Worm (Caenorhabditis elegans): ENCODE measurements around the gene M110.8.
A peak's percentile ranks its signal among the peaks of the same experiment; 100 is the strongest.

M110.8 gene

ce11 chrII:8223422-8223821 is 14.0 kb upstream of the M110.8 start:
- TF ChIP-seq dao-5 (tag; optimal IDR thresholded peaks at IDR 0.05) (no peak), W03F9.2 (tag; optimal IDR thresholded peaks at IDR 0.05) (no peak)

DNA sequence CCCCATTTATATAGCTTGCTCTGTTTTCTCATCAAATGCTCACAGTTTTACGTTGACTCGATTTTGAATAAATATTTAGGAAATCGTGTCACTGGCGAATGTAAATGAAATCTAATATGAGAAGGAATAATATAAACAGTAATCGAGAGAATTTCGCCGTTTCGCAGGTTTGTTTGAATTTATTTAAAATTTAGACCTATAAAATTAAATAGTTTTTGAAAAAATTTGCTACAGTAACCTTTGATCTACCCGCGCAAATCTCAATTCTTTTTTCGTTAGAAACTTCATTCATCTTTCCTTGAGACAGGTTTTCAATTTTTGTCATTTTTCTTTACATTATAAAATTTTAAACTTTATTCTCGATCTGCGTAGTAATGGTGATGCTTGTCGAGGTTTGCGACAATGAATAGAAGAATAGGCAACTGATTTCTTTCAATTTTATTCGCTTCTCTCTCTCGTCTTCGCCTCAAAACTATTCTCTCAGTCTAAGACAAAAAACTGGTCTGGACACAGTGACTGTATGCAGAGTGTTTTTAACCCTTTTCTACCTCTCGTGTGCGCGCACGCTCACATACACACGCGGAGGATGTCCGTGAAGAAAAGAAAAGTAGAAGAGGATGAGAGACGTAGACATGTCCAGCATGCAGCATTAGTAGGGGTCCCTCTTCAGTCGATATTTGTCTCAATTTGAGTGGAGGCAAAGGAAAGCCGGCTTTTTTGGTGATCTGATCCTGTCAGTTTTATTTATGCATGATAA is 13.1 kb upstream of the M110.8 start, which contains the start of gene dab-1:
dab-1 (plus strand) TSS at position 78 of the 757 bp plus-strand sequence.
- TF ChIP-seq W03F9.2 (tag; optimal IDR thresholded peaks at IDR 0.05) (no peak), him-1 (tag; optimal IDR thresholded peaks at IDR 0.05) (peak; percentile 21), dao-5 (tag; optimal IDR thresholded peaks at IDR 0.05) (no peak)

- TF ChIP-seq dao-5 (tag; optimal IDR thresholded peaks at IDR 0.05) (no peak), W03F9.2 (tag; optimal IDR thresholded peaks at IDR 0.05) (no peak), him-1 (tag; optimal IDR thresholded peaks at IDR 0.05) (no peak)
Observed at ce11 chrII:8220267-8220666, 10.9 kb upstream of the M110.8 start.

DNA sequence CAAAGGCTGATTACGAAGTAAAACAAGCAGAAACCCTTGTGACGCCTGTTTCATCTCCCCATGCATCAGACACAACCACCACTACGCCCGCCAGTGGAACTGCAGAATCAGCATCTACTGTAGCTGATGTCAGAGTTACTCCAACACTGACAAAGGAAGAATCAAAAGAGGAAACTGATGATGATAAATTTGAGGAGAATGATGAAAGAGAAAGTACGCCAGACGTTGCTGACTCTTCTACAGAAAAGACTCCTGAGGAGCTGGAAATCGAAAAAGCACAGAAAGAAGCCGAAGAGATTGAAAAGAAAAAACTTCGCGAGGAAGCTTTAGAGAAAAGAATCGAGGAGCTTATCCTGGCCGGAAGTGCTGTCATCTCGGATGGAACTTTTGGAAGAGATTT is 8.9 kb upstream of the M110.8 start:
- TF ChIP-seq dao-5 (tag; optimal IDR thresholded peaks at IDR 0.05): no peak
- TF ChIP-seq him-1 (tag; optimal IDR thresholded peaks at IDR 0.05): no peak
- no peak for TF ChIP-seq W03F9.2 (tag; optimal IDR thresholded peaks at IDR 0.05)

- TF ChIP-seq dao-5 (tag; optimal IDR thresholded peaks at IDR 0.05) (no peak), him-1 (tag; optimal IDR thresholded peaks at IDR 0.05) (no peak), W03F9.2 (tag; optimal IDR thresholded peaks at IDR 0.05) (no peak)
Observed at ce11 chrII:8216922-8217321, 7.5 kb upstream of the M110.8 start, which contains the start of gene ifg-1. Gene ifg-1 (plus strand): TSS chrII:8217222.

DNA sequence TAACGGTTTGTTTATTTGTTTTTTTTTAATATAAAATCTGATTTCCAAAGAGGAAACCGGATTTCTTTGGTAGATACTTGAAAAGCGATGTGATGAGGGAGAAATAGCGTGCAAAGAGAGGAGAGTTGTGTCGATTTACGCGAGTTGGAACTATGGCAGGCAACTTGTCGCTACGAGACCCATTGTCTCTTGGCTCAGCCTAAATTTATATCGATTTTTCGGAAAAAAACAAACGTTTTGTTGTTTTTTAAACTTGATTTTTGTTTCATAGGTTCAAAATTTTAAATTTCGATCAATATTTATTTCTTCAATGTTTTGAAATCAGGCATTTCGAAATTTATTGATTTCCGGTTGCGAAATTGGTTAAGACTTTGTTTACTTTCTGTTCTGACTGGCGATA is 7.1 kb upstream of the M110.8 start, which contains the start of gene M110.3:
M110.3 (minus strand) TSS at position 184 of the 400 bp plus-strand sequence.
- TF ChIP-seq W03F9.2 (tag; optimal IDR thresholded peaks at IDR 0.05): peak; percentile 45
- TF ChIP-seq dao-5 (tag; optimal IDR thresholded peaks at IDR 0.05): no peak

- TF ChIP-seq dao-5 (tag; optimal IDR thresholded peaks at IDR 0.05) (no peak), him-1 (tag; optimal IDR thresholded peaks at IDR 0.05) (no peak)
Observed at ce11 chrII:8214367-8214766, 5.0 kb upstream of the M110.8 start, which contains the start of gene M110.10. Gene M110.10 (minus strand): TSS chrII:8214467.

DNA sequence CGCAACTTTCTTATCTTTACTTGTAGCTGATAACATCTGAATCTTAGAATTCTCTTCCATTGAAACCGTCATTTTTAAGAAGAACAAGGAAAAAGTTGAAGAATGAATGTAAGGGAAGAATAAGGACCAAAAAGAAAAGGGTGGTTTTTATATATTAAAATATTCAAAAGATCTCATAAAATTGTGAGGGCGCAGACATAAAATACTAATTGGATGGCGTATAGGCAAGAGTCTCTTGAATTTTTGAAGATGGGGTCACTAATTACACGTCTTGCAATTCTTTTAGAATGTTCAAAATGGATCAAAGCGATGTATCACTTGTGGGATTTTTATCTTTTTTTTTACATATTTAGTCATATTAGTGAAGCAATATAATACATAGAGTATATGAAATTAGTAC is 3.3 kb upstream of the M110.8 start, which contains the start of gene twk-3:
twk-3 (minus strand) TSS at position 101 of the 400 bp plus-strand sequence.
- TF ChIP-seq W03F9.2 (tag; optimal IDR thresholded peaks at IDR 0.05) (no peak), dao-5 (tag; optimal IDR thresholded peaks at IDR 0.05) (no peak), him-1 (tag; optimal IDR thresholded peaks at IDR 0.05) (no peak)

DNA sequence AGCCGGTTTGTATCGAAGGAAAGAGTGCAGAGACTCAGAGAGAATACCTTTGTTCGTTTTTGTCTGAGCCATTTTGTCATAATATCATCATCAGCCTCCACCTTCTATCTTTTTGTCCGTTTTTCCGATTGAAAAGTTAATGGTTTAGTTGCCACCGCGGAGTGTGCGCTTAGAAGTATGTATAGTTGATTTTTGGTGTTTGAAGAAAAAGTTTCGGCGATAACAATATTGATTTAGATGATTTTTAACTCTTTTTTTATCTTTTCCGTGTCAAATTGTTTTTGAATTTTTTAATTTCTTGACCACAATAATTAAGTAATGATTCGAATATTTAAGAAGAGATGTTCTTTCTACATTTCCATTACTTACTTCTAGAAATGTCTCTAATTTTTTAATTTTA is 3.8 kb downstream of the M110.8 start:
- TF ChIP-seq W03F9.2 (tag; optimal IDR thresholded peaks at IDR 0.05): no peak
- no peak for TF ChIP-seq him-1 (tag; optimal IDR thresholded peaks at IDR 0.05)
- TF ChIP-seq dao-5 (tag; optimal IDR thresholded peaks at IDR 0.05): no peak

- no peak for TF ChIP-seq W03F9.2 (tag; optimal IDR thresholded peaks at IDR 0.05)
- no peak for TF ChIP-seq him-1 (tag; optimal IDR thresholded peaks at IDR 0.05)
- no peak for TF ChIP-seq dao-5 (tag; optimal IDR thresholded peaks at IDR 0.05)
Observed at ce11 chrII:8204039-8204438, 5.3 kb downstream of the M110.8 start, which contains the start of gene col-76. Gene col-76 (plus strand): TSS chrII:8204339.

DNA sequence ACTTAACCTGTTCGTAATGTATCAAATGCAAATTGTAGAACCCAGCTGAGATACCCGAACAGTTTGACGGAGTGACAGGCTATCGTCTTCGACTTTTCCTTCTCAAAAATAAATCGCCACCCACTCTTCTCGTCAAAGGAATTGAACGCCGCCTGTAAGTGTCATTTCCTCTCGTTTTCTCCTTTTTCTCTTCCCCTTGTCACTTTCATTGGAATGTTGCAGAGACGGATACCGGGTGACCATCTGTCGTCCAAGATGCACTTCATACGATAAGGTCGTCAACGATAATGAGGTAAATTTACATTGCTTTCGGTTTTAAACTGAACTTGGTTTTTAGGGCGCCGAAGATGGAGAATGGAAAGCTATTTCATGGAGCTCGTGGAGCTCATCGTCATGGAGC is 9.6 kb downstream of the M110.8 start:
- TF ChIP-seq him-1 (tag; optimal IDR thresholded peaks at IDR 0.05): no peak
- TF ChIP-seq W03F9.2 (tag; optimal IDR thresholded peaks at IDR 0.05): no peak
- TF ChIP-seq dao-5 (tag; optimal IDR thresholded peaks at IDR 0.05): no peak

DNA sequence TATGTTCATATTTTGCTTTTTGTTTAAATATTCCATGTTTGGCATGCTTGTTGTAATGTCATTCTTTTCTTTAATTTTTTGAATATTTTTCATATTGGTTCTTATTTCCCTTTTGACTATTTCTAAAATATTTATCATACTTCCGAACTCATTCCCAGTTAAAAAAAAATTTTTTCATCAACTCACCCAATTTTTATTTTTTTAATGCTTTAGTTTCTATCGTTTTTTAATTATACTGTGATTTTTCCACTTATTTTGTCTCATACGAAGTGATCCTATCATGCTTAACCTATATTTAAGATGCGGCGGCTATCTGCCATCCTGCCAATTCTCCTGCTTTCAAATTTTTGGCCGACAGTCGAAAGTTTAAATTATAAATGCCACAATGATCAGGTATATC is 10.9 kb downstream of the M110.8 start, which contains the start of gene qua-1:
qua-1 (plus strand) TSS at position 301 of the 400 bp plus-strand sequence.
- no peak for TF ChIP-seq W03F9.2 (tag; optimal IDR thresholded peaks at IDR 0.05)
- TF ChIP-seq him-1 (tag; optimal IDR thresholded peaks at IDR 0.05): no peak
- no peak for TF ChIP-seq dao-5 (tag; optimal IDR thresholded peaks at IDR 0.05)

DNA sequence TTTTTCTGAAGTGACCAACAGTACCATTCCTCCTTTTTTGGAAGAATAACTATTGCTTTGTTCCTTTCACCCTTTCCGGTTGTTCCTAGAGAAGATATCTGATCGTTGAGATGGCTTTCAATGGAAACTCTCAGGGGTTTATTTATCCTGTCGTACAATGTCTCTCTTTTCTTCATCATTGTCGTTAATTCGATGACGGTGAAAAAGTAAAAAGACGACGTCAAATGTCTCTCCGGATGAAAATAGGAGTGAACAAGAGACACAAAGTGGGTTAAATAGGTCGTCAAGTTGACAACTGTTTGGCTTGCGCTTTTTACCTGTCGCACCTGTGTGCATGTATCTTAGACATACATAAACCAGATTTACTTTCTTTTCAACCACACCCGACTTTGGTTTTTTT is 15.5 kb downstream of the M110.8 start:
- TF ChIP-seq W03F9.2 (tag; optimal IDR thresholded peaks at IDR 0.05) (no peak), him-1 (tag; optimal IDR thresholded peaks at IDR 0.05) (no peak)

ce11 chrII:8193126-8193525 is 16.2 kb downstream of the M110.8 start, which contains the start of gene T05C12.9:
Gene T05C12.9 (minus strand): TSS chrII:8193226.
- TF ChIP-seq W03F9.2 (tag; optimal IDR thresholded peaks at IDR 0.05) (no peak), dao-5 (tag; optimal IDR thresholded peaks at IDR 0.05) (no peak), him-1 (tag; optimal IDR thresholded peaks at IDR 0.05) (no peak)

DNA sequence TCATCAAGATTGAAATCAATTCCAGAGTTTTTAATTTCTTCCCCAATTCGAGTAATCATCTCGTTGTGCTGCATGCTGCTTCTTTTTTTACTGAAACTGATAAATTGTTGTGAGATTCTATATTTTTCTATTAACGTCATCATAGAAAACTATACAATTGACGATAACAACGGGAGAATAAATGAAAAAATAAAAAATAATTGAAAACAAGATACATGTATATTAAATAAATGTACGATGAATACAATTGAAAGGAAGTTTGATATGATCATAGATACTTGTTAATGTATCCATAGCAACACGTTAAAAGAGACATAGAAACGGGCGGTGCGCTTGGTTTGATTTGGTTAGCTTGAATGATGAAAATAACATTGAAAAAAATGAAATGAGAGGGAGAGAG is 18.9 kb downstream of the M110.8 start, which contains the start of gene T05C12.8:
T05C12.8 (minus strand) TSS at position 101 of the 400 bp plus-strand sequence.
- TF ChIP-seq W03F9.2 (tag; optimal IDR thresholded peaks at IDR 0.05) (no peak), dao-5 (tag; optimal IDR thresholded peaks at IDR 0.05) (no peak), him-1 (tag; optimal IDR thresholded peaks at IDR 0.05) (no peak)
